Fruit fly (Drosophila melanogaster) S2 (cell line): ENCODE data around the gene sno.

Experiments used
- CG8478 ChIP-seq: fragments of >200 bp; optimal IDR thresholded peaks from 2 replicates; lab custom pipeline; 2018
- CTCF ChIP-seq, 2 experiments: fragments of >200 bp; optimal IDR thresholded peaks; 2 replicates each; lab custom pipeline; 2018

DNA sequence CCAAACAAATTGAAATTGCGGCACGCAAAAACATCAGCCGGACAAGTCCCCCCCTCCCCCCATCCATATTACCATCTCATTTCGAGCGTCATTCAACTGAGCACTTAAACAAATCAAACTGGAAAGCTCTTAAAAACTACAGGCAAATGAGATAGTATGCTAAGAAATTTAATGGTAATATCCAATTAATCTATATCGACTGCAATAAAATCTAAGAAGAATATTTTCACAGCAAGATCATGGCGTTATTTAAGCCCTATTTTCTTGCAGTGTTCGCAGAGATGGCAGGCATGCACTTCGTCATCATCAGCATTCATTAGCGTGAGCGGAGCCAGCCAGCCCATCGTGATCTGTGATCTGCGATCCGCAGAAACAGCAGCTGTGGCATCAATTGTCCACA, 33.0 kb upstream of the sno start:
- TF ChIP-seq CG8478 (lab: Kevin White, UChicago) (no peak), CTCF (optimal IDR thresholded peaks at IDR 0.05; lab: Kevin White, UChicago) (no peak)
